Fruit fly (Drosophila melanogaster) whole organism, wandering third instar larva: ENCODE results near the gene nkd.
A peak's percentile ranks its signal among the peaks of the same experiment; 100 is the strongest.

Source experiments
- Abd-B ChIP-seq: fragments of >200 bp; optimal IDR thresholded peaks from 2 replicates; lab custom pipeline; 2017; ENCODE audit warnings: missing biosample characterization, missing genetic modification characterization
- CG32264 ChIP-seq: fragments of 200-800 bp; sonication (Bioruptor generic); optimal IDR thresholded peaks from 2 replicates; lab custom pipeline; 2016; ENCODE audit warnings: missing biosample characterization, missing genetic modification characterization
- CG9705 ChIP-seq: fragments of 200-800 bp; sonication (Bioruptor generic); optimal IDR thresholded peaks from 2 replicates; lab custom pipeline; 2018; ENCODE audit warnings: missing biosample characterization, mild to moderate bottlenecking, missing genetic modification characterization
- CrebA ChIP-seq: fragments of 200-800 bp; sonication (Bioruptor generic); optimal IDR thresholded peaks from 2 replicates; lab custom pipeline; 2016; ENCODE audit warnings: missing biosample characterization, mild to moderate bottlenecking, missing genetic modification characterization, borderline replicate concordance
- Dfd ChIP-seq: fragments of >200 bp; optimal IDR thresholded peaks from 2 replicates; lab custom pipeline; 2017; ENCODE audit warnings: missing biosample characterization, missing genetic modification characterization
- Dif ChIP-seq: fragments of 200-275, 200-300 bp; sonication (Bioruptor generic); optimal IDR thresholded peaks from 2 replicates; lab custom pipeline; 2018; ENCODE audit warnings: missing biosample characterization, missing genetic modification characterization; ENCODE audit not compliant: partially characterized antibody
- HLH106 ChIP-seq: fragments of 200-800 bp; optimal IDR thresholded peaks from 3 replicates; lab custom pipeline; 2019; ENCODE audit warnings: missing biosample characterization, mild to moderate bottlenecking, missing genetic modification characterization, moderate library complexity
- Hnf4 ChIP-seq: fragments of 200-800 bp; sonication (Bioruptor generic); optimal IDR thresholded peaks from 2 replicates; lab custom pipeline; 2016; ENCODE audit warnings: missing biosample characterization, mild to moderate bottlenecking, missing genetic modification characterization
- Hr78 ChIP-seq: fragments of >200 bp; optimal IDR thresholded peaks from 2 replicates; lab custom pipeline; 2017; ENCODE audit warnings: missing biosample characterization, missing genetic modification characterization
- Hr83 ChIP-seq: fragments of 200-300 bp; sonication (Bioruptor generic); optimal IDR thresholded peaks from 2 replicates; lab custom pipeline; 2016; ENCODE audit warnings: missing biosample characterization, mild to moderate bottlenecking, missing genetic modification characterization, moderate library complexity; ENCODE audit not compliant: poor library complexity, severe bottlenecking
- Jra ChIP-seq: sonication (Bioruptor generic); optimal IDR thresholded peaks from 2 replicates; lab custom pipeline; 2016; ENCODE audit warnings: missing biosample characterization, missing genetic modification characterization
- N ChIP-seq: fragments of >200 bp; optimal IDR thresholded peaks from 2 replicates; lab custom pipeline; 2018; ENCODE audit warnings: missing biosample characterization, missing external identifiers, missing genetic modification characterization
- OdsH ChIP-seq: fragments of 200-800 bp; sonication (Bioruptor generic); optimal IDR thresholded peaks from 2 replicates; lab custom pipeline; 2016; ENCODE audit warnings: missing biosample characterization, mild to moderate bottlenecking, missing genetic modification characterization
- Rel ChIP-seq, 2 experiments: fragments of 200-800 bp; sonication (Bioruptor generic) in 1 of 2; optimal IDR thresholded peaks; 2 replicates in 1 of 2; 3 replicates in 1 of 2; lab custom pipeline; 2016 to 2019; ENCODE audit warnings: mild to moderate bottlenecking in 2 of 2, missing biosample characterization in 2 of 2, missing genetic modification characterization in 2 of 2, moderate library complexity in 1 of 2
- Sp1 ChIP-seq: fragments of 200-800 bp; sonication (Bioruptor generic); optimal IDR thresholded peaks from 3 replicates; lab custom pipeline; 2019; ENCODE audit warnings: missing biosample characterization, mild to moderate bottlenecking, missing genetic modification characterization, moderate library complexity
- Vsx2 ChIP-seq: fragments of 200-300, 225-300 bp; sonication (Bioruptor generic); optimal IDR thresholded peaks from 2 replicates; lab custom pipeline; 2018; ENCODE audit warnings: missing biosample characterization, missing genetic modification characterization; ENCODE audit not compliant: partially characterized antibody
- br ChIP-seq: fragments of 200-800 bp; sonication (Bioruptor generic); optimal IDR thresholded peaks from 2 replicates; lab custom pipeline; 2016; ENCODE audit warnings: missing biosample characterization, missing genetic modification characterization
- brk ChIP-seq: fragments of 200-800 bp; sonication (Bioruptor generic); optimal IDR thresholded peaks from 2 replicates; lab custom pipeline; 2016; ENCODE audit warnings: missing biosample characterization, mild to moderate bottlenecking, missing genetic modification characterization
- dl ChIP-seq, 2 experiments: fragments of 175-275, 200-275 bp in 1 of 2; fragments of 200-275 bp in 1 of 2; sonication (Bioruptor generic); optimal IDR thresholded peaks; lab custom pipeline; 2018; ENCODE audit warnings: mild to moderate bottlenecking in 2 of 2, missing biosample characterization in 2 of 2, missing genetic modification characterization in 2 of 2, moderate library complexity in 2 of 2; ENCODE audit not compliant: partially characterized antibody in 2 of 2, insufficient read depth in 1 of 2
- dmrt93B ChIP-seq: fragments of 200-800 bp; sonication (Bioruptor generic); optimal IDR thresholded peaks from 2 replicates; lab custom pipeline; 2018; ENCODE audit warnings: missing biosample characterization, mild to moderate bottlenecking, missing genetic modification characterization
- dsf ChIP-seq: sonication (Bioruptor generic); optimal IDR thresholded peaks from 2 replicates; lab custom pipeline; 2016; ENCODE audit warnings: missing biosample characterization, missing genetic modification characterization, borderline replicate concordance
- ey ChIP-seq: fragments of 200-800 bp; sonication (Bioruptor generic); optimal IDR thresholded peaks from 2 replicates; lab custom pipeline; 2016; ENCODE audit warnings: missing biosample characterization, missing genetic modification characterization
- foxo ChIP-seq, 2 experiments: fragments of 200-800 bp; sonication (Bioruptor generic); optimal IDR thresholded peaks; 2 replicates in 1 of 2; 3 replicates in 1 of 2; lab custom pipeline; 2016 to 2017; ENCODE audit warnings: missing biosample characterization in 2 of 2, missing genetic modification characterization in 2 of 2
- fru ChIP-seq: fragments of 200-800 bp; sonication (Bioruptor generic); optimal IDR thresholded peaks from 3 replicates; lab custom pipeline; 2016; ENCODE audit warnings: missing biosample characterization, mild to moderate bottlenecking, missing genetic modification characterization
- h ChIP-seq: fragments of 200-800 bp; sonication (Bioruptor generic); optimal IDR thresholded peaks from 3 replicates; lab custom pipeline; 2016; ENCODE audit warnings: missing biosample characterization, mild to moderate bottlenecking, missing genetic modification characterization
- jim ChIP-seq: fragments of 175-275, 200-325 bp; sonication (Bioruptor generic); optimal IDR thresholded peaks from 2 replicates; lab custom pipeline; 2016; ENCODE audit warnings: missing biosample characterization, mild to moderate bottlenecking, missing genetic modification characterization
- lola ChIP-seq: fragments of >200 bp; optimal IDR thresholded peaks from 2 replicates; lab custom pipeline; 2017; ENCODE audit warnings: missing biosample characterization, missing genetic modification characterization
- pan ChIP-seq: fragments of >200 bp; optimal IDR thresholded peaks from 2 replicates; lab custom pipeline; 2017
- psq ChIP-seq: fragments of 200-800 bp; sonication (Bioruptor generic); optimal IDR thresholded peaks from 3 replicates; lab custom pipeline; 2017; ENCODE audit warnings: missing biosample characterization, mild to moderate bottlenecking, missing genetic modification characterization, moderate library complexity
- rgr ChIP-seq: fragments of 200-800 bp; sonication (Bioruptor generic); optimal IDR thresholded peaks from 3 replicates; lab custom pipeline; 2016; ENCODE audit warnings: missing biosample characterization, mild to moderate bottlenecking, missing genetic modification characterization
- tai ChIP-seq: sonication (Bioruptor generic); optimal IDR thresholded peaks from 2 replicates; lab custom pipeline; 2016; ENCODE audit warnings: missing biosample characterization, missing genetic modification characterization
- usp ChIP-seq: fragments of >200 bp; optimal IDR thresholded peaks from 2 replicates; lab custom pipeline; 2017; ENCODE audit warnings: missing biosample characterization, missing genetic modification characterization
- woc ChIP-seq: sonication (Bioruptor generic); optimal IDR thresholded peaks from 2 replicates; lab custom pipeline; 2016; ENCODE audit warnings: missing biosample characterization, mild to moderate bottlenecking, missing genetic modification characterization

Gene nkd

DNA sequence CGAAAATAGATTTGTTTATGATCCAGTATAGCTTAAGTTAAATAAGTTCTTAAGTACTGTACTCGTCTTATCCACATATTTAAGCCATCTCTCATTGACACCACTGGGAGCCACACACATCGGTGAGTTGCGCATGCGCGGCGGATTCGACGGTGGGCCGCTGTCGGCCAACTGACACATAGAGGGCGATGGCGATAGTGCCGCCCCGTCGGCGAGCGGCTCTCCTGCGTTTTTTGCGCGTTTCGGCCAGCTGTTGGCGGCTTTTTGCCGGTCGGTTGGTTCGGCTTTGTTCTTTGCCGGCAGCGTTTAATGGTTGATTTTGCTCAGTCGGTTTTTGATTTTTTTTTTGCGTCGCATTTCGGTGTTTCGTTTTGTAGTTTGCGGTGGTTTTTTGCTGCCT, 9.0 kb upstream of the nkd start:
- no peak for TF ChIP-seq fru (GFP tag; lab: Kevin White, UChicago)
- TF ChIP-seq Dif (GFP tag; lab: Kevin White, UChicago): no peak
- TF ChIP-seq Hnf4: no peak
- TF ChIP-seq rgr (GFP tag; lab: Kevin White, UChicago): no peak

DNA sequence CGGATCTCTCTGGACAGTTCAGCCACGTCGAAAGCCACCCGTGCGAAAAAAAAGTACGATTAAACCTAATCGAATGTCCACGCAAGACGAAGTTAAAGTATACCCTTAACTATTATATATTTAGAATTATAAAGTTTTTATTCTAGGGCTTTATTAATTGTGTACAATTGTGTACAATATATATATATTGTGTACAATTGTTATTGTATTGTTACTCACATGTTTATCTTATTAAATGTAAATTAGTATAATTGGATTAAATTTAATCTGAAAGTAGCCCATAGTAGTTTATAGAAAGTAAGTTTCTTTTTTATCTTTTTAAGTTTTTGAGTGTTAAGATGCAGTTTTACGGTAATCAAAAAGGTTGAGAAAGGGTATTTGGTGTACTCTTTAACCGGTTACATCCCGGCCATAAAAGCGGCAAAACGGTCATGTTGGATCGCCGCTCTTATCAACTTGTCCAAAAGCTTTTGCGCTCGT, 8.1 kb upstream of the nkd start, which contains the start of gene CG43407:
Gene CG43407 (minus strand): TSS at position 51 of the 480 bp plus-strand sequence.
- no peak for TF ChIP-seq fru (GFP tag; lab: Kevin White, UChicago)
- TF ChIP-seq h (GFP tag; lab: Kevin White, UChicago): no peak
- no peak for TF ChIP-seq lola
- no peak for TF ChIP-seq Sp1
- peak; percentile 2 for TF ChIP-seq psq (GFP tag; lab: Kevin White, UChicago)

DNA sequence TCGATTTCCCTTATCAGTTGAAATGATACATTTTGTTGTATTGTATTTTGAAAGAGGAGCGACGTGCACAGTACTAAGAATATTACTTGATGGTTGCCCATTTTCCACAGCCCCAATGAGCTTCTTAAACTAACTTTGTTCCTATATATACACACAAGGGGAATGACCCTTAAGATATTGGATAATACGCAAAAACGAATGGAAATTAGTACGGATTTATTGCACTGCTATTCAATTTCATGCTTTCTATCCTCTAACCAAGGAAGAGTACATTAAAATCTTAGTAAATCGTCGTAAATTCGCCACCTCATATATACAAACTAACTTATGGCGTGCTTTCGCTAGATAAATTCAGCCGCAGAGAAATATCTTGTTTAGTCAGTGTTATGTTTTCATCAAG, 6.7 kb upstream of the nkd start, which contains the start of gene Acp76A:
Gene Acp76A (minus strand): TSS at position 101 of the 400 bp plus-strand sequence.
- TF ChIP-seq brk (no peak), dl (GFP tag; optimal IDR thresholded peaks at IDR 0.05; lab: Kevin White, UChicago; ENCODE audit: insufficient read depth in 1 of 2, partially characterized antibody in 2 of 2) (no peak), rgr (GFP tag; lab: Kevin White, UChicago) (no peak), fru (GFP tag; lab: Kevin White, UChicago) (no peak), Sp1 (no peak), OdsH (GFP tag; lab: Kevin White, UChicago) (no peak), Hr83 (GFP tag; lab: Kevin White, UChicago) (no peak), Hr78 (GFP tag; lab: Kevin White, UChicago) (no peak), CG9705 (no peak), Rel (GFP tag; optimal IDR thresholded peaks at IDR 0.05; lab: Kevin White, UChicago) (no peak), Rel (tag; optimal IDR thresholded peaks at IDR 0.05; lab: Kevin White, UChicago) (no peak), CrebA (no peak), Jra (GFP tag; lab: Kevin White, UChicago) (no peak), HLH106 (tag; lab: Kevin White, UChicago) (no peak), tai (GFP tag; lab: Kevin White, UChicago) (no peak), N (GFP tag; lab: Kevin White, UChicago) (no peak), psq (GFP tag; lab: Kevin White, UChicago) (no peak)

- TF ChIP-seq Hnf4 (no peak), ey (no peak), Vsx2 (no peak), pan (lab: Kevin White, UChicago) (no peak), usp (no peak), Dfd (GFP tag; lab: Kevin White, UChicago) (no peak), CG32264 (no peak), dsf (GFP tag; lab: Kevin White, UChicago) (no peak), rgr (GFP tag; lab: Kevin White, UChicago) (no peak), jim (GFP tag; lab: Kevin White, UChicago) (no peak), woc (GFP tag; lab: Kevin White, UChicago) (no peak), dmrt93B (GFP tag; lab: Kevin White, UChicago) (no peak), br (no peak), h (GFP tag; lab: Kevin White, UChicago) (no peak), HLH106 (tag; lab: Kevin White, UChicago) (no peak), N (GFP tag; lab: Kevin White, UChicago) (no peak), tai (GFP tag; lab: Kevin White, UChicago) (no peak), CG9705 (no peak), foxo (GFP tag; optimal IDR thresholded peaks at IDR 0.05; lab: Kevin White, UChicago) (no peak), Abd-B (GFP tag; lab: Kevin White, UChicago) (no peak)
Measured at dm6 chr3L:19049669-19050510, 4.6 kb upstream of the nkd start.
